Worm (Caenorhabditis elegans): ENCODE results near the gene T08H10.3.

DNA sequence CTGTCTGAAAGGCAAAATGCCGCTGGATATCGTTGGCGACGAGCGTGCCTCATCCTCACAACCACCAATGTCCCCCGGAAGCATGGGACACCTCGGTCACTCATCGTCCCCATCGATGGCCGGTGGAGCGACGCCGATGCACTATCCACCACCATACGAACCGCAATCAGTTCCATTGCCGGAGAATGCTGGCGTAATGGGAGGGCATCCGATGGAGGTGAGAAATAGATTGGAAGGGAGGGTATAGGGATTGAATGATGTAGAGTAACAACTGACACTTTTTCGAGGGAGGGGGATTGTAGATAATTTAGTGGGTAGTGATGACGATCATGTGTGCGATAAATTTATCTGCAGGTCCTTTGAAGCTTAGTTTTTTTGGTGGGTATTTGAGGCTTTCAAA is 31.5 kb downstream of the T08H10.3 start:
- no peak for TF ChIP-seq lin-11 (tag; optimal IDR thresholded peaks at IDR 0.05)
- TF ChIP-seq F13H6.1 (tag; optimal IDR thresholded peaks at IDR 0.05), result no peak
- TF ChIP-seq ama-1 (optimal IDR thresholded peaks at IDR 0.05), result no peak
- no peak for TF ChIP-seq blmp-1 (tag; optimal IDR thresholded peaks at IDR 0.05; ENCODE audit: insufficient read depth)
